Worm (Caenorhabditis elegans) whole organism, young adult: Measurements from ENCODE around the gene F35D2.2.

ENCODE experiments used
- F55B11.4 ChIP-seq: sonication (generic microtip); optimal IDR thresholded peaks from 2 replicates; lab custom pipeline; 2016; ENCODE audit warnings: missing compliant biosample characterization, missing genetic modification characterization, borderline replicate concordance; ENCODE audit not compliant: insufficient read depth
- nhr-27 ChIP-seq: fragments of 200-800 bp; sonication (Bioruptor generic); optimal IDR thresholded peaks from 2 replicates; lab custom pipeline; 2018; ENCODE audit warnings: mild to moderate bottlenecking, missing genetic modification characterization, moderate library complexity, missing compliant biosample characterization

ce11 chrII:7562616-7563015, 11.6 kb upstream of the F35D2.2 start:
- no peak for TF ChIP-seq nhr-27
- TF ChIP-seq F55B11.4 (tag; lab: Kevin White, UChicago): no peak
